Fruit fly (Drosophila melanogaster): Measurements from ENCODE around the gene CG43091.

CG43091 gene

DNA sequence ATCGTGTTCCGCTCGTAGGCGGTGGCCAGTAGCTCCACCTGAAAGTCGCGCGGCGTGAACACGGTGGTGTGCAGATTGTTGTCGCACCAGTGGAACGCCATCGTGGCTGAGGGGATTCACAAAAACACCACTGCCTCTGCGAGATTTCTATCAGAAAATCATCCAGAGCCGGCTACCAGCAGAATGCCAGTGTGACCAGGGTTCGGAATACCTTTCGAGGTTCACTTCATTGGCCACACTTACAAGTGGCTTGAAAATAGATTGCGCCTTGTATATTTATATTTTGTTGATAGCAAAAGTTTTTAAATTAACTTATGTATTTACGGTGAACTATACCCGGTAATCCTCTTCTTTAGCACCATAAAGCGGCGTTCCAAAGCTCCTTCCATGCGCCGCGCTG, 27.6 kb downstream of the CG43091 start, which contains the start of the genes Dcr-1 and CG6985:
Gene Dcr-1 (minus strand): TSS at position 162 of the 400 bp plus-strand sequence.
Gene CG6985 (plus strand): TSS at position 221 of the 400 bp plus-strand sequence.
- TF ChIP-seq CG6163 (GFP tag; IDR thresholded peaks at IDR 0.05) (no peak), net (GFP tag; optimal IDR thresholded peaks at IDR 0.05) (no peak), vri (GFP tag; optimal IDR thresholded peaks at IDR 0.05) (no peak), Ets21C (GFP tag; optimal IDR thresholded peaks at IDR 0.05) (no peak)

DNA sequence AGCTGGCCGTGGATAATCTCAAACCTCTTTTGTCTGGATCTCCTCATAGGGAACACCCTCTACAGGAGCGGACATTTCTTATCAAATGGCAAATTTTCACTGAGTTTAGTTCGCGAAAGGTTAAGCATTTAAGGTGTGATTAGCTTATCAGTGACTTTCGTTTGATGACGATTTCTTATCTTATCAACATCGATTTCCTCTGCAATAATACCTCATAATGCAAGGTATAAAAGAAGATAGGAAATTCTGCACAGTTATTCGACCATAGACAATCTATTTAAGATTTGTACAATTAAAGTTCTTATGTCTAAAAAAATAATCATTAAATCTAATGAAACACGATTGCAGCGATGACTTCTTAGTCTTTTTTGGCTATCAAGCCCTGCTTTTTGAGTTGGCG, 34.8 kb downstream of the CG43091 start, which contains the start of gene Takl2:
Gene Takl2 (minus strand): TSS at position 101 of the 400 bp plus-strand sequence.
- TF ChIP-seq lz (GFP tag; optimal IDR thresholded peaks at IDR 0.05) (no peak), fd59A (GFP tag; optimal IDR thresholded peaks at IDR 0.05) (no peak), cyc (GFP tag; optimal IDR thresholded peaks at IDR 0.05) (no peak), CG31627 (GFP tag; optimal IDR thresholded peaks at IDR 0.05) (no peak), Sox102F (GFP tag; optimal IDR thresholded peaks at IDR 0.05) (no peak), Eip93F (GFP tag; optimal IDR thresholded peaks at IDR 0.05) (no peak), CG10631 (GFP tag; optimal IDR thresholded peaks at IDR 0.05) (no peak), CG6276 (GFP tag; optimal IDR thresholded peaks at IDR 0.05) (no peak), Smox (GFP tag; optimal IDR thresholded peaks at IDR 0.05) (no peak), CG4318 (GFP tag; optimal IDR thresholded peaks at IDR 0.05) (no peak), CG8632 (GFP tag; optimal IDR thresholded peaks at IDR 0.05) (no peak), esn (GFP tag; optimal IDR thresholded peaks at IDR 0.05) (no peak), Hr38 (GFP tag; optimal IDR thresholded peaks at IDR 0.05) (no peak), fkh (GFP tag; optimal IDR thresholded peaks at IDR 0.05) (no peak), Hr4 (GFP tag; optimal IDR thresholded peaks at IDR 0.05) (no peak), CG8119 (GFP tag; IDR thresholded peaks at IDR 0.05) (no peak), Met (GFP tag; optimal IDR thresholded peaks at IDR 0.05) (no peak), CG11762 (GFP tag; optimal IDR thresholded peaks at IDR 0.05; ENCODE audit: insufficient read depth) (no peak)

- no peak for TF ChIP-seq salr (GFP tag; optimal IDR thresholded peaks at IDR 0.05)
- TF ChIP-seq CG1621 (tag; optimal IDR thresholded peaks at IDR 0.05), result no peak
- no peak for TF ChIP-seq Eip78C (GFP tag)
- no peak for TF ChIP-seq CG8319 (GFP tag; optimal IDR thresholded peaks at IDR 0.05)
- TF ChIP-seq dsx (GFP tag; optimal IDR thresholded peaks at IDR 0.05; ENCODE audit: poor library complexity, severe bottlenecking), result no peak
- no peak for TF ChIP-seq CG6808 (GFP tag; optimal IDR thresholded peaks at IDR 0.05)
- no peak for TF ChIP-seq CG11902 (GFP tag; optimal IDR thresholded peaks at IDR 0.05)
- TF ChIP-seq Smox (GFP tag; optimal IDR thresholded peaks at IDR 0.05), result no peak
- no peak for TF ChIP-seq Met (GFP tag; optimal IDR thresholded peaks at IDR 0.05)
- TF ChIP-seq Blimp-1 (GFP tag; optimal IDR thresholded peaks at IDR 0.05), result no peak
- TF ChIP-seq Gug (GFP tag; IDR thresholded peaks at IDR 0.05), result no peak
- TF ChIP-seq CG8632 (GFP tag; optimal IDR thresholded peaks at IDR 0.05), result no peak
- no peak for TF ChIP-seq esn (GFP tag; optimal IDR thresholded peaks at IDR 0.05)
- no peak for TF ChIP-seq Eip93F (GFP tag; optimal IDR thresholded peaks at IDR 0.05)
- no peak for TF ChIP-seq CG6163 (GFP tag; IDR thresholded peaks at IDR 0.05)
- TF ChIP-seq Ets21C (GFP tag; optimal IDR thresholded peaks at IDR 0.05), result no peak
- TF ChIP-seq topi (GFP tag; optimal IDR thresholded peaks at IDR 0.05), result no peak
- TF ChIP-seq CG9139 (GFP tag; optimal IDR thresholded peaks at IDR 0.05), result no peak
- TF ChIP-seq cyc (GFP tag; optimal IDR thresholded peaks at IDR 0.05), result no peak
Observed at dm6 chr3R:22732995-22733394, 35.5 kb downstream of the CG43091 start.

- TF ChIP-seq CG32006 (GFP tag; optimal IDR thresholded peaks at IDR 0.05), result peak; percentile 72
- peak; percentile 80 for TF ChIP-seq CG15336 (GFP tag; IDR thresholded peaks at IDR 0.05)
- no peak for TF ChIP-seq CG6276 (GFP tag; optimal IDR thresholded peaks at IDR 0.05)
- peak; percentile 13 for TF ChIP-seq CG4318 (GFP tag; optimal IDR thresholded peaks at IDR 0.05)
- TF ChIP-seq esn (GFP tag; optimal IDR thresholded peaks at IDR 0.05), result peak; percentile 41
- TF ChIP-seq CG9139 (GFP tag; optimal IDR thresholded peaks at IDR 0.05), result no peak
- no peak for TF ChIP-seq Hr38 (GFP tag; optimal IDR thresholded peaks at IDR 0.05)
- TF ChIP-seq CG6163 (GFP tag; IDR thresholded peaks at IDR 0.05), result no peak
- peak; percentile 7 for TF ChIP-seq vri (GFP tag; optimal IDR thresholded peaks at IDR 0.05)
- TF ChIP-seq Blimp-1 (GFP tag; optimal IDR thresholded peaks at IDR 0.05), result no peak
- no peak for TF ChIP-seq fd85E (GFP tag; optimal IDR thresholded peaks at IDR 0.05)
- no peak for TF ChIP-seq CG10669 (GFP tag; optimal IDR thresholded peaks at IDR 0.05)
- TF ChIP-seq CG6792 (GFP tag; optimal IDR thresholded peaks at IDR 0.05), result peak; percentile 16
- no peak for TF ChIP-seq Smox (GFP tag; optimal IDR thresholded peaks at IDR 0.05)
- TF ChIP-seq CG34406 (GFP tag; optimal IDR thresholded peaks at IDR 0.05), result no peak
- TF ChIP-seq Eip75B (GFP tag; optimal IDR thresholded peaks at IDR 0.05), result no peak
- TF ChIP-seq lz (GFP tag; optimal IDR thresholded peaks at IDR 0.05), result peak; percentile 16
- no peak for TF ChIP-seq dsx (GFP tag; optimal IDR thresholded peaks at IDR 0.05; ENCODE audit: poor library complexity, severe bottlenecking)
- no peak for TF ChIP-seq net (GFP tag; optimal IDR thresholded peaks at IDR 0.05)
- no peak for TF ChIP-seq Sox102F (GFP tag; optimal IDR thresholded peaks at IDR 0.05)
- TF ChIP-seq CG3032 (tag; optimal IDR thresholded peaks at IDR 0.05), result no peak
- no peak for TF ChIP-seq ss (GFP tag; optimal IDR thresholded peaks at IDR 0.05)
- no peak for TF ChIP-seq topi (GFP tag; optimal IDR thresholded peaks at IDR 0.05)
- TF ChIP-seq fd59A (GFP tag; optimal IDR thresholded peaks at IDR 0.05), result no peak
- peak; percentile 67 for TF ChIP-seq Hr4 (GFP tag; optimal IDR thresholded peaks at IDR 0.05)
- no peak for TF ChIP-seq spab (GFP tag; optimal IDR thresholded peaks at IDR 0.05)
- no peak for TF ChIP-seq Eip93F (GFP tag; optimal IDR thresholded peaks at IDR 0.05)
Observed at dm6 chr3R:22727857-22728256, 40.7 kb downstream of the CG43091 start.

Data from whole organism, prepupa.